Worm (Caenorhabditis elegans): ENCODE results near the gene F55G11.7.

The F55G11.7 gene

ce11 chrIV:12995886-12996285 is 35.6 kb downstream of the F55G11.7 start, which contains the start of gene K10D11.7:
TSS of gene K10D11.7 (minus strand) at chrIV:12995986.
- TF ChIP-seq nfya-2 (GFP tag; IDR thresholded peaks at IDR 0.05), result no peak
- TF ChIP-seq ceh-58 (GFP tag; IDR thresholded peaks at IDR 0.05), result no peak
- TF ChIP-seq lin-40 (tag; optimal IDR thresholded peaks at IDR 0.05), result no peak
- no peak for TF ChIP-seq bed-2 (GFP tag; IDR thresholded peaks at IDR 0.05)
- no peak for TF ChIP-seq nhr-27 (tag; optimal IDR thresholded peaks at IDR 0.05)
- no peak for TF ChIP-seq F57C9.4 (tag; optimal IDR thresholded peaks at IDR 0.05)
- TF ChIP-seq hmg-20 (GFP tag; IDR thresholded peaks at IDR 0.05), result no peak
- no peak for TF ChIP-seq Y79H2A.3 (GFP tag; conservative IDR thresholded peaks at IDR 0.05)

ce11 chrIV:12997560-12997959 is 37.3 kb downstream of the F55G11.7 start:
- no peak for TF ChIP-seq attf-6 (GFP tag; IDR thresholded peaks at IDR 0.05)
- no peak for TF ChIP-seq ztf-18 (tag; optimal IDR thresholded peaks at IDR 0.05)
- no peak for TF ChIP-seq ekl-4 (GFP tag; IDR thresholded peaks at IDR 0.05)
- no peak for TF ChIP-seq repo-1 (tag; optimal IDR thresholded peaks at IDR 0.05)
- TF ChIP-seq F52B5.7 (tag; optimal IDR thresholded peaks at IDR 0.05), result no peak
- no peak for TF ChIP-seq pha-4 (tag; optimal IDR thresholded peaks at IDR 0.05)
- no peak for TF ChIP-seq somi-1 (GFP tag; optimal IDR thresholded peaks at IDR 0.05)
- no peak for TF ChIP-seq ZK185.1 (tag; optimal IDR thresholded peaks at IDR 0.05; ENCODE audit: poor library complexity, severe bottlenecking)
- no peak for TF ChIP-seq ceh-100 (GFP tag; IDR thresholded peaks at IDR 0.05)
- no peak for TF ChIP-seq rpc-1 (optimal IDR thresholded peaks at IDR 0.05)
- TF ChIP-seq rpc-1 (tag; optimal IDR thresholded peaks at IDR 0.05), result no peak
- no peak for TF ChIP-seq sdz-38 (tag; optimal IDR thresholded peaks at IDR 0.05)
- no peak for TF ChIP-seq hmg-1.2 (GFP tag; IDR thresholded peaks at IDR 0.05)
- no peak for TF ChIP-seq B0019.2 (GFP tag; conservative IDR thresholded peaks at IDR 0.05)
- no peak for TF ChIP-seq nhr-90 (tag; optimal IDR thresholded peaks at IDR 0.05)
- no peak for TF ChIP-seq mel-28 (tag; optimal IDR thresholded peaks at IDR 0.05; ENCODE audit: borderline replicate concordance)
- no peak for TF ChIP-seq nhr-120 (GFP tag; IDR thresholded peaks at IDR 0.05)
- TF ChIP-seq hrde-1 (tag; optimal IDR thresholded peaks at IDR 0.05; ENCODE audit: borderline replicate concordance), result no peak
- TF ChIP-seq lin-26 (GFP tag; IDR thresholded peaks at IDR 0.05), result no peak

ce11 chrIV:12999087-12999486 is 38.9 kb downstream of the F55G11.7 start:
- no peak for TF ChIP-seq madf-3 (GFP tag; IDR thresholded peaks at IDR 0.05)
- no peak for TF ChIP-seq ceh-27 (GFP tag; optimal IDR thresholded peaks at IDR 0.05)
- TF ChIP-seq dox-1 (GFP tag; IDR thresholded peaks at IDR 0.05), result no peak
- no peak for TF ChIP-seq sea-2 (GFP tag; IDR thresholded peaks at IDR 0.05)
- TF ChIP-seq lsl-1 (GFP tag; optimal IDR thresholded peaks at IDR 0.05), result no peak
- TF ChIP-seq aptf-3 (GFP tag; IDR thresholded peaks at IDR 0.05), result no peak
- TF ChIP-seq B0336.3 (GFP tag; IDR thresholded peaks at IDR 0.05), result no peak
- no peak for TF ChIP-seq Y95B8A.8 (GFP tag; IDR thresholded peaks at IDR 0.05)
- TF ChIP-seq egl-18 (GFP tag; IDR thresholded peaks at IDR 0.05), result no peak
- no peak for TF ChIP-seq nhr-90 (tag; optimal IDR thresholded peaks at IDR 0.05)
- no peak for TF ChIP-seq lin-54 (GFP tag; optimal IDR thresholded peaks at IDR 0.05)
- TF ChIP-seq dpff-1 (tag; optimal IDR thresholded peaks at IDR 0.05), result no peak

Measured in whole organism, young adult.